Fruit fly (Drosophila melanogaster) whole organism, embryonic: Measurements from ENCODE around the gene ppk11.

Experiments used
- ATbp ChIP-seq: fragments of 200-800 bp; sonication (Bioruptor generic); optimal IDR thresholded peaks from 2 replicates; lab custom pipeline; 2017; ENCODE audit warnings: missing biosample characterization, mild to moderate bottlenecking, missing genetic modification characterization, missing genetic modification reagents
- CG10321 ChIP-seq: fragments of 200-800 bp; sonication (Bioruptor generic); IDR thresholded peaks from 2 replicates; pipeline ENCODE4 v1.3.6; 2022; ENCODE audit warnings: missing biosample characterization, missing genetic modification characterization
- CG12219 ChIP-seq: fragments of 200-800 bp; sonication (Bioruptor generic); optimal IDR thresholded peaks from 3 replicates; lab custom pipeline; 2018; ENCODE audit warnings: missing biosample characterization, mild to moderate bottlenecking, missing genetic modification characterization
- CG12236 ChIP-seq: fragments of 200-800 bp; sonication (Bioruptor generic); optimal IDR thresholded peaks from 2 replicates; lab custom pipeline; 2016; ENCODE audit warnings: missing biosample characterization, missing genetic modification characterization
- CG13424 ChIP-seq: fragments of 200-800 bp; sonication (Bioruptor generic); optimal IDR thresholded peaks from 2 replicates; lab custom pipeline; 2019; ENCODE audit warnings: missing biosample characterization, mild to moderate bottlenecking, missing genetic modification characterization, moderate library complexity
- CG14441 ChIP-seq: fragments of 200-800 bp; sonication (Bioruptor generic); IDR thresholded peaks from 2 replicates; pipeline ENCODE4 v1.3.6; 2022; ENCODE audit warnings: missing biosample characterization, missing genetic modification characterization
- CG17359 ChIP-seq: fragments of 200-800 bp; sonication (Bioruptor generic); optimal IDR thresholded peaks from 3 replicates; lab custom pipeline; 2018; ENCODE audit warnings: missing biosample characterization, mild to moderate bottlenecking, missing genetic modification characterization, moderate library complexity
- CG17829 ChIP-seq: fragments of 200-800 bp; optimal IDR thresholded peaks from 2 replicates; lab custom pipeline; 2019; ENCODE audit warnings: missing biosample characterization, mild to moderate bottlenecking, missing genetic modification characterization, moderate library complexity
- CG17912 ChIP-seq: fragments of 200-800 bp; sonication (Bioruptor generic); optimal IDR thresholded peaks from 2 replicates; lab custom pipeline; 2018; ENCODE audit warnings: missing biosample characterization, mild to moderate bottlenecking, missing genetic modification characterization
- CG18262 ChIP-seq: fragments of 200-800 bp; optimal IDR thresholded peaks from 3 replicates; lab custom pipeline; 2019; ENCODE audit warnings: missing biosample characterization, mild to moderate bottlenecking, missing genetic modification characterization, moderate library complexity
- CG1832 ChIP-seq: fragments of 200-800 bp; sonication (Bioruptor generic); optimal IDR thresholded peaks from 2 replicates; lab custom pipeline; 2017; ENCODE audit warnings: missing biosample characterization, mild to moderate bottlenecking, missing genetic modification characterization, inconsistent platforms
- CG2199 ChIP-seq: fragments of 200-800 bp; sonication (Bioruptor generic); IDR thresholded peaks from 3 replicates; pipeline ENCODE4 v1.3.6; 2022; ENCODE audit warnings: missing biosample characterization, missing genetic modification characterization
- CG30403 ChIP-seq: fragments of 200-800 bp; sonication (Bioruptor generic); optimal IDR thresholded peaks from 3 replicates; lab custom pipeline; 2016; ENCODE audit warnings: missing biosample characterization, missing genetic modification characterization
- CG6791 ChIP-seq: fragments of 200-800 bp; sonication (Bioruptor generic); IDR thresholded peaks from 3 replicates; pipeline ENCODE4 v1.3.6; 2022; ENCODE audit warnings: missing biosample characterization, missing genetic modification characterization; ENCODE audit not compliant: partially characterized antibody
- CG8290 ChIP-seq, 3 experiments: fragments of 200-800 bp; sonication (Bioruptor generic); optimal IDR thresholded peaks; 2 replicates each; lab custom pipeline; 2016 to 2019; ENCODE audit warnings: missing biosample characterization in 3 of 3, missing genetic modification characterization in 3 of 3, mild to moderate bottlenecking in 2 of 3, moderate library complexity in 1 of 3
- CG8478 ChIP-seq: fragments of >200 bp; optimal IDR thresholded peaks from 2 replicates; lab custom pipeline; 2018
- CG9609 ChIP-seq: fragments of 200-800 bp; sonication (Bioruptor generic); optimal IDR thresholded peaks from 3 replicates; lab custom pipeline; 2016; ENCODE audit warnings: missing biosample characterization, missing genetic modification characterization
- D ChIP-seq, 2 experiments: fragments of 200-800 bp in 1 of 2; fragments of >200 bp in 1 of 2; sonication (Bioruptor generic) in 1 of 2; optimal IDR thresholded peaks; 2 replicates in 1 of 2; 3 replicates in 1 of 2; lab custom pipeline; 2017; ENCODE audit warnings: mild to moderate bottlenecking in 1 of 2, missing biosample characterization in 1 of 2, missing genetic modification characterization in 1 of 2, missing genetic modification reagents in 1 of 2
- D19A ChIP-seq: fragments of 200-800 bp; optimal IDR thresholded peaks from 3 replicates; lab custom pipeline; 2019; ENCODE audit warnings: missing biosample characterization, mild to moderate bottlenecking, missing genetic modification characterization, moderate library complexity
- Dfd ChIP-seq, 2 experiments: fragments of >200 bp; optimal IDR thresholded peaks; 2 replicates each; lab custom pipeline; 2017; ENCODE audit warnings: missing biosample characterization in 2 of 2, missing genetic modification characterization in 2 of 2
- Dip3 ChIP-seq: fragments of 200-800 bp; sonication (Bioruptor generic); optimal IDR thresholded peaks from 3 replicates; lab custom pipeline; 2016; ENCODE audit warnings: missing biosample characterization, missing genetic modification characterization
- Dp ChIP-seq: fragments of 200-800 bp; sonication (Bioruptor generic); optimal IDR thresholded peaks from 2 replicates; lab custom pipeline; 2018; ENCODE audit warnings: missing biosample characterization, mild to moderate bottlenecking, missing genetic modification characterization, moderate library complexity
- Dref ChIP-seq: fragments of 200-800 bp; sonication (Bioruptor generic); IDR thresholded peaks from 2 replicates; pipeline ENCODE4 v1.3.6; 2022; ENCODE audit warnings: missing biosample characterization, missing genetic modification characterization
- GATAe ChIP-seq: fragments of 200-800 bp; sonication (Bioruptor generic); conservative IDR thresholded peaks from 2 replicates; pipeline ENCODE4 v1.3.6; 2022; ENCODE audit warnings: missing biosample characterization, missing genetic modification characterization
- H15 ChIP-seq: fragments of 200-800 bp; sonication (Bioruptor generic); IDR thresholded peaks from 3 replicates; pipeline ENCODE4 v1.3.6; 2022; ENCODE audit warnings: missing biosample characterization, missing genetic modification characterization
- HLH3B ChIP-seq: fragments of 200-800 bp; sonication (Bioruptor generic); IDR thresholded peaks from 2 replicates; pipeline ENCODE4 v1.3.6; 2022; ENCODE audit warnings: missing biosample characterization, missing genetic modification characterization
- Hr3 ChIP-seq: fragments of 200-800 bp; sonication (Bioruptor generic); optimal IDR thresholded peaks from 3 replicates; lab custom pipeline; 2016; ENCODE audit warnings: missing biosample characterization, missing genetic modification characterization
- Hr78 ChIP-seq, 2 experiments: fragments of 200-800 bp in 1 of 2; fragments of >200 bp in 1 of 2; sonication (Bioruptor generic) in 1 of 2; optimal IDR thresholded peaks; 2 replicates each; lab custom pipeline; 2017 to 2019; ENCODE audit warnings: missing biosample characterization in 2 of 2, missing genetic modification characterization in 2 of 2, mild to moderate bottlenecking in 1 of 2, moderate library complexity in 1 of 2
- Med ChIP-seq: fragments of 200-800 bp; sonication (Bioruptor generic); peaks from one replicate; lab custom pipeline; 2016; ENCODE audit warnings: missing biosample characterization, missing genetic modification characterization, mild to moderate bottlenecking, inconsistent platforms, moderate library complexity
- NFAT ChIP-seq: fragments of 200-800 bp; sonication (Bioruptor generic); IDR thresholded peaks from 2 replicates; pipeline ENCODE4 v1.3.6; 2022; ENCODE audit warnings: missing biosample characterization, missing genetic modification characterization
- Nf-YC ChIP-seq: fragments of 200-800 bp; optimal IDR thresholded peaks from 3 replicates; lab custom pipeline; 2019; ENCODE audit warnings: missing biosample characterization, mild to moderate bottlenecking, missing genetic modification characterization, moderate library complexity
- Taf1 ChIP-seq: fragments of 200-800 bp; sonication (Bioruptor generic); IDR thresholded peaks from 2 replicates; pipeline ENCODE4 v1.3.6; 2022; ENCODE audit warnings: missing biosample characterization, missing genetic modification characterization
- YL-1 ChIP-seq: fragments of 200-800 bp; sonication (Bioruptor generic); optimal IDR thresholded peaks from 3 replicates; lab custom pipeline; 2017; ENCODE audit warnings: missing biosample characterization, mild to moderate bottlenecking, missing genetic modification characterization
- cg ChIP-seq: fragments of 200-800 bp; sonication (Bioruptor generic); optimal IDR thresholded peaks from 3 replicates; lab custom pipeline; 2019; ENCODE audit warnings: missing biosample characterization, mild to moderate bottlenecking, missing genetic modification characterization, moderate library complexity
- ewg ChIP-seq: fragments of 200-800 bp; sonication (Bioruptor generic); optimal IDR thresholded peaks from 3 replicates; lab custom pipeline; 2017; ENCODE audit warnings: mild to moderate bottlenecking, missing biosample characterization, missing genetic modification reagents, missing genetic modification characterization
- fu2 ChIP-seq: fragments of 200-800 bp; sonication (Bioruptor generic); optimal IDR thresholded peaks from 2 replicates; lab custom pipeline; 2016; ENCODE audit warnings: missing biosample characterization, missing genetic modification characterization
- hth ChIP-seq: fragments of >200 bp; optimal IDR thresholded peaks from 2 replicates; lab custom pipeline; 2017; ENCODE audit warnings: inconsistent platforms
- jing ChIP-seq: fragments of 200-800 bp; sonication (Bioruptor generic); optimal IDR thresholded peaks from 2 replicates; lab custom pipeline; 2018; ENCODE audit warnings: missing biosample characterization, mild to moderate bottlenecking, missing genetic modification characterization
- kay ChIP-seq: fragments of 200-800 bp; sonication (Bioruptor generic); optimal IDR thresholded peaks from 2 replicates; lab custom pipeline; 2016; ENCODE audit warnings: missing biosample characterization, missing genetic modification characterization
- nerfin-1 ChIP-seq: fragments of 200-800 bp; sonication (Bioruptor generic); optimal IDR thresholded peaks from 3 replicates; lab custom pipeline; 2019; ENCODE audit warnings: missing biosample characterization, mild to moderate bottlenecking, missing genetic modification characterization, moderate library complexity
- nom ChIP-seq: fragments of 200-800 bp; sonication (Bioruptor generic); optimal IDR thresholded peaks from 2 replicates; lab custom pipeline; 2017; ENCODE audit warnings: missing biosample characterization, missing genetic modification characterization, mild to moderate bottlenecking, moderate library complexity, missing genetic modification reagents
- oc ChIP-seq: fragments of 200-800 bp; sonication (Bioruptor generic); optimal IDR thresholded peaks from 2 replicates; lab custom pipeline; 2018; ENCODE audit warnings: missing biosample characterization, mild to moderate bottlenecking, missing genetic modification characterization, moderate library complexity
- p53 ChIP-seq: fragments of 200-800 bp; sonication (Bioruptor generic); optimal IDR thresholded peaks from 2 replicates; lab custom pipeline; 2016; ENCODE audit warnings: missing biosample characterization, missing genetic modification characterization
- pros ChIP-seq: fragments of 200-800 bp; sonication (Bioruptor generic); optimal IDR thresholded peaks from 3 replicates; lab custom pipeline; 2019; ENCODE audit warnings: missing biosample characterization, mild to moderate bottlenecking, missing genetic modification characterization, moderate library complexity
- ro ChIP-seq: fragments of 200-800 bp; sonication (Bioruptor generic); IDR thresholded peaks from 2 replicates; pipeline ENCODE4 v1.3.6; 2022; ENCODE audit warnings: missing biosample characterization, missing genetic modification characterization
- seq ChIP-seq: fragments of 200-800 bp; sonication (Bioruptor generic); IDR thresholded peaks from 2 replicates; pipeline ENCODE4 v1.3.6; 2022; ENCODE audit warnings: missing biosample characterization, missing genetic modification characterization
- slp2 ChIP-seq: fragments of 200-800 bp; sonication (Bioruptor generic); optimal IDR thresholded peaks from 2 replicates; lab custom pipeline; 2016; ENCODE audit warnings: missing biosample characterization, missing genetic modification characterization
- tgo ChIP-seq: fragments of 200-800 bp; sonication (Bioruptor generic); IDR thresholded peaks from 3 replicates; pipeline ENCODE4 v1.3.6; 2022; ENCODE audit warnings: missing biosample characterization, missing genetic modification characterization
- tll ChIP-seq, 2 experiments: fragments of 200-800 bp in 1 of 2; fragments of >200 bp in 1 of 2; sonication (Bioruptor generic) in 1 of 2; optimal IDR thresholded peaks; 2 replicates each; lab custom pipeline; 2017 to 2019; ENCODE audit warnings: missing biosample characterization in 2 of 2, missing genetic modification characterization in 2 of 2, mild to moderate bottlenecking in 1 of 2, moderate library complexity in 1 of 2
- z ChIP-seq: fragments of 200-800 bp; sonication (Bioruptor generic); IDR thresholded peaks from 3 replicates; pipeline ENCODE4 v1.3.6; 2022; ENCODE audit warnings: missing biosample characterization, missing genetic modification characterization

The ppk11 gene

dm6 chr2L:9731269-9731668, 43.6 kb downstream of the ppk11 start (continued):
- TF ChIP-seq nerfin-1 (tag; lab: Kevin White, UChicago) (no peak), Dfd (GFP tag; optimal IDR thresholded peaks at IDR 0.05; lab: Kevin White, UChicago) (peak in 1 of 2 experiments; percentile 23), CG6791 (GFP tag; lab: Robert Waterston, UW) (0 out of 3 replicates have a peak, but pooled peaks have one; percentile 33), fu2 (no peak), CG18262 (tag; lab: Kevin White, UChicago) (no peak), CG17359 (no peak), nom (GFP tag; lab: Kevin White, UChicago) (no peak), tll (GFP tag; optimal IDR thresholded peaks at IDR 0.05; lab: Kevin White, UChicago) (no peak), GATAe (GFP tag; lab: Robert Waterston, UW) (no peak), ro (no peak), slp2 (GFP tag; lab: Kevin White, UChicago) (no peak), CG13424 (tag; lab: Kevin White, UChicago) (no peak), tgo (GFP tag; lab: Robert Waterston, UW) (no peak), NFAT (no peak), Dp (no peak), p53 (no peak), CG17912 (GFP tag; lab: Kevin White, UChicago) (no peak), CG17829 (tag; lab: Kevin White, UChicago) (peak; percentile 4), pros (GFP tag; lab: Kevin White, UChicago) (peak; percentile 17), D19A (tag; lab: Kevin White, UChicago) (no peak), ATbp (GFP tag; lab: Kevin White, UChicago) (no peak), CG8290 (GFP tag; optimal IDR thresholded peaks at IDR 0.05; lab: Kevin White, UChicago) (peak; percentile 35), CG8290 (tag; optimal IDR thresholded peaks at IDR 0.05; lab: Kevin White, UChicago) (no peak), oc (tag; lab: Kevin White, UChicago) (no peak), CG30403 (no peak), CG12236 (GFP tag; lab: Kevin White, UChicago) (no peak), seq (GFP tag; lab: Robert Waterston, UW) (no peak), CG1832 (GFP tag; lab: Kevin White, UChicago) (peak; percentile 74), CG9609 (GFP tag; lab: Kevin White, UChicago) (no peak), HLH3B (GFP tag; lab: Robert Waterston, UW) (0 out of 2 replicates have a peak, but pooled peaks have one; percentile 14), Hr78 (GFP tag; optimal IDR thresholded peaks at IDR 0.05; lab: Kevin White, UChicago) (peak in 1 of 2 experiments; percentile 23), Med (GFP tag; lab: Kevin White, UChicago) (no peak), cg (GFP tag; lab: Kevin White, UChicago) (peak; percentile 37), Nf-YC (tag; lab: Kevin White, UChicago) (no peak), Dip3 (GFP tag; lab: Kevin White, UChicago) (no peak), kay (no peak), CG12219 (GFP tag; lab: Kevin White, UChicago) (no peak), CG2199 (GFP tag; lab: Robert Waterston, UW) (peak; percentile 95), Dref (GFP tag; lab: Robert Waterston, UW) (no peak), YL-1 (no peak), CG14441 (GFP tag; lab: Robert Waterston, UW) (no peak), hth (lab: Kevin White, UChicago) (no peak), jing (no peak), ewg (GFP tag; lab: Kevin White, UChicago) (peak; percentile 12), D (optimal IDR thresholded peaks at IDR 0.05; lab: Kevin White, UChicago) (no peak), D (GFP tag; optimal IDR thresholded peaks at IDR 0.05; lab: Kevin White, UChicago) (no peak), Hr3 (GFP tag; lab: Kevin White, UChicago) (no peak), H15 (GFP tag; lab: Robert Waterston, UW) (no peak), CG10321 (GFP tag; lab: Robert Waterston, UW) (0 out of 2 replicates have a peak, but pooled peaks have one; percentile 23), z (0 out of 3 replicates have a peak, but pooled peaks have one; percentile 7), CG8478 (lab: Kevin White, UChicago) (peak; percentile 95), Taf1 (GFP tag; lab: Robert Waterston, UW) (no peak)
- TF ChIP-seq, all 482 proteins: peak for 25
